Worm (Caenorhabditis elegans) whole organism, young adult: ENCODE measurements around the gene srw-38.

Experiments
- F52B5.7 ChIP-seq: sonication (generic microtip); optimal IDR thresholded peaks from 2 replicates; lab custom pipeline; 2016; ENCODE audit warnings: mild to moderate bottlenecking, missing genetic modification characterization, missing compliant biosample characterization
- Y79H2A.3 ChIP-seq: fragments of 200-800 bp; sonication (Bioruptor generic); conservative IDR thresholded peaks from 2 replicates; pipeline ENCODE4 v1.3.6; 2022; ENCODE audit warnings: missing genetic modification reagents, missing genetic modification characterization, missing compliant biosample characterization
- akir-1 ChIP-seq: fragments of 200-800 bp; sonication (Bioruptor generic); optimal IDR thresholded peaks from 2 replicates; lab custom pipeline; 2018; ENCODE audit warnings: mild to moderate bottlenecking, missing genetic modification characterization, moderate library complexity, missing compliant biosample characterization
- ceh-40 ChIP-seq: fragments of 200-800 bp; sonication (Bioruptor generic); IDR thresholded peaks from 2 replicates; pipeline ENCODE4 v1.3.6; 2022; ENCODE audit warnings: missing genetic modification characterization, missing compliant biosample characterization
- ceh-91 ChIP-seq: fragments of 200-800 bp; sonication (Bioruptor generic); IDR thresholded peaks from 2 replicates; pipeline ENCODE4 v1.3.6; 2022; ENCODE audit warnings: missing genetic modification reagents, missing genetic modification characterization, missing compliant biosample characterization
- chd-7 ChIP-seq: sonication (generic microtip); optimal IDR thresholded peaks from 2 replicates; lab custom pipeline; 2016; ENCODE audit warnings: mild to moderate bottlenecking, missing genetic modification characterization, moderate library complexity, missing compliant biosample characterization
- fkh-3 ChIP-seq: sonication (generic microtip); optimal IDR thresholded peaks from 2 replicates; lab custom pipeline; 2016; ENCODE audit warnings: mild to moderate bottlenecking, missing genetic modification characterization, missing compliant biosample characterization
- rpc-1 ChIP-seq, 2 experiments: fragments of 150-350 bp in 1 of 2; sonication (generic microtip) in 1 of 2; optimal IDR thresholded peaks; 2 replicates each; lab custom pipeline; 2014 to 2018; ENCODE audit warnings: missing biosample characterization in 1 of 2, missing genetic modification characterization in 1 of 2, missing genetic modification reagents in 1 of 2, missing genotype in 1 of 2
- snpc-4 ChIP-seq, 5 experiments: fragments of 150-350 bp in 1 of 5; sonication (generic microtip) in 4 of 5; optimal IDR thresholded peaks; 2 replicates each; lab custom pipeline; 2014 to 2018; ENCODE audit warnings: missing genetic modification characterization in 5 of 5, missing biosample characterization in 3 of 5, antibody characterized with exemption in 2 of 5, mild to moderate bottlenecking in 2 of 5, missing compliant biosample characterization in 2 of 5, missing genotype in 2 of 5, moderate library complexity in 2 of 5, missing genetic modification reagents in 1 of 5
- xnd-1 ChIP-seq: sonication (generic microtip); optimal IDR thresholded peaks from 2 replicates; lab custom pipeline; 2016; ENCODE audit warnings: missing genotype, missing genetic modification reagents, missing genetic modification characterization, missing compliant biosample characterization
- ztf-25 ChIP-seq: fragments of 200-800 bp; sonication (Bioruptor generic); IDR thresholded peaks from 2 replicates; pipeline ENCODE4 v1.3.6; 2022; ENCODE audit warnings: missing genetic modification reagents, missing genetic modification characterization, missing compliant biosample characterization

- TF ChIP-seq xnd-1 (tag; lab: Kevin White, UChicago): no peak
- TF ChIP-seq snpc-4 (GFP tag; optimal IDR thresholded peaks at IDR 0.05; lab: Kevin White, UChicago): no peak
- no peak for TF ChIP-seq snpc-4 (tag; optimal IDR thresholded peaks at IDR 0.05; lab: Kevin White, UChicago)
- TF ChIP-seq ceh-91 (GFP tag; lab: Robert Waterston, UW): no peak
- TF ChIP-seq rpc-1 (optimal IDR thresholded peaks at IDR 0.05; lab: Kevin White, UChicago): no peak
- no peak for TF ChIP-seq rpc-1 (tag; optimal IDR thresholded peaks at IDR 0.05; lab: Kevin White, UChicago)
- no peak for TF ChIP-seq Y79H2A.3 (GFP tag; lab: Robert Waterston, UW)
- TF ChIP-seq ztf-25 (GFP tag; lab: Robert Waterston, UW): no peak
- no peak for TF ChIP-seq ceh-40
- TF ChIP-seq fkh-3: no peak
- TF ChIP-seq akir-1: no peak
- TF ChIP-seq F52B5.7 (tag; lab: Kevin White, UChicago): no peak
- TF ChIP-seq chd-7 (tag; lab: Kevin White, UChicago): no peak
Measured at ce11 chrV:19790248-19790647, 46.0 kb upstream of the srw-38 start.
